Fruit fly (Drosophila melanogaster) whole organism, wandering third instar larva: Measurements from ENCODE around the gene CG4424.

Experiments used
- Abd-B ChIP-seq: fragments of >200 bp; optimal IDR thresholded peaks from 2 replicates; lab custom pipeline; 2017; ENCODE audit warnings: missing biosample characterization, missing genetic modification characterization
- CG32264 ChIP-seq: fragments of 200-800 bp; sonication (Bioruptor generic); optimal IDR thresholded peaks from 2 replicates; lab custom pipeline; 2016; ENCODE audit warnings: missing biosample characterization, missing genetic modification characterization
- CG9705 ChIP-seq: fragments of 200-800 bp; sonication (Bioruptor generic); optimal IDR thresholded peaks from 2 replicates; lab custom pipeline; 2018; ENCODE audit warnings: missing biosample characterization, mild to moderate bottlenecking, missing genetic modification characterization
- CrebA ChIP-seq: fragments of 200-800 bp; sonication (Bioruptor generic); optimal IDR thresholded peaks from 2 replicates; lab custom pipeline; 2016; ENCODE audit warnings: missing biosample characterization, mild to moderate bottlenecking, missing genetic modification characterization, borderline replicate concordance
- Dfd ChIP-seq: fragments of >200 bp; optimal IDR thresholded peaks from 2 replicates; lab custom pipeline; 2017; ENCODE audit warnings: missing biosample characterization, missing genetic modification characterization
- Dif ChIP-seq: fragments of 200-275, 200-300 bp; sonication (Bioruptor generic); optimal IDR thresholded peaks from 2 replicates; lab custom pipeline; 2018; ENCODE audit warnings: missing biosample characterization, missing genetic modification characterization; ENCODE audit not compliant: partially characterized antibody
- GATAd ChIP-seq: sonication (Bioruptor generic); optimal IDR thresholded peaks from 2 replicates; lab custom pipeline; 2016; ENCODE audit warnings: missing biosample characterization, missing genetic modification characterization
- HLH106 ChIP-seq: fragments of 200-800 bp; optimal IDR thresholded peaks from 3 replicates; lab custom pipeline; 2019; ENCODE audit warnings: missing biosample characterization, mild to moderate bottlenecking, missing genetic modification characterization, moderate library complexity
- Hnf4 ChIP-seq: fragments of 200-800 bp; sonication (Bioruptor generic); optimal IDR thresholded peaks from 2 replicates; lab custom pipeline; 2016; ENCODE audit warnings: missing biosample characterization, mild to moderate bottlenecking, missing genetic modification characterization
- Hr78 ChIP-seq: fragments of >200 bp; optimal IDR thresholded peaks from 2 replicates; lab custom pipeline; 2017; ENCODE audit warnings: missing biosample characterization, missing genetic modification characterization
- Hr83 ChIP-seq: fragments of 200-300 bp; sonication (Bioruptor generic); optimal IDR thresholded peaks from 2 replicates; lab custom pipeline; 2016; ENCODE audit warnings: missing biosample characterization, mild to moderate bottlenecking, missing genetic modification characterization, moderate library complexity; ENCODE audit not compliant: poor library complexity, severe bottlenecking
- Jra ChIP-seq: sonication (Bioruptor generic); optimal IDR thresholded peaks from 2 replicates; lab custom pipeline; 2016; ENCODE audit warnings: missing biosample characterization, missing genetic modification characterization
- Mio ChIP-seq: sonication (Bioruptor generic); optimal IDR thresholded peaks from 2 replicates; lab custom pipeline; 2016; ENCODE audit warnings: missing biosample characterization, missing genetic modification characterization
- Myc ChIP-seq: fragments of >200 bp; optimal IDR thresholded peaks from 2 replicates; lab custom pipeline; 2017
- N ChIP-seq: fragments of >200 bp; optimal IDR thresholded peaks from 2 replicates; lab custom pipeline; 2018; ENCODE audit warnings: missing biosample characterization, missing external identifiers, missing genetic modification characterization
- OdsH ChIP-seq: fragments of 200-800 bp; sonication (Bioruptor generic); optimal IDR thresholded peaks from 2 replicates; lab custom pipeline; 2016; ENCODE audit warnings: missing biosample characterization, mild to moderate bottlenecking, missing genetic modification characterization
- Rel ChIP-seq, 2 experiments: fragments of 200-800 bp; sonication (Bioruptor generic) in 1 of 2; optimal IDR thresholded peaks; 2 replicates in 1 of 2; 3 replicates in 1 of 2; lab custom pipeline; 2016 to 2019; ENCODE audit warnings: mild to moderate bottlenecking in 2 of 2, missing biosample characterization in 2 of 2, missing genetic modification characterization in 2 of 2, moderate library complexity in 1 of 2
- Sp1 ChIP-seq: fragments of 200-800 bp; sonication (Bioruptor generic); optimal IDR thresholded peaks from 3 replicates; lab custom pipeline; 2019; ENCODE audit warnings: missing biosample characterization, mild to moderate bottlenecking, missing genetic modification characterization, moderate library complexity
- Vsx2 ChIP-seq: fragments of 200-300, 225-300 bp; sonication (Bioruptor generic); optimal IDR thresholded peaks from 2 replicates; lab custom pipeline; 2018; ENCODE audit warnings: missing biosample characterization, missing genetic modification characterization; ENCODE audit not compliant: partially characterized antibody
- br ChIP-seq: fragments of 200-800 bp; sonication (Bioruptor generic); optimal IDR thresholded peaks from 2 replicates; lab custom pipeline; 2016; ENCODE audit warnings: missing biosample characterization, missing genetic modification characterization
- brk ChIP-seq: fragments of 200-800 bp; sonication (Bioruptor generic); optimal IDR thresholded peaks from 2 replicates; lab custom pipeline; 2016; ENCODE audit warnings: missing biosample characterization, mild to moderate bottlenecking, missing genetic modification characterization
- dl ChIP-seq, 2 experiments: fragments of 175-275, 200-275 bp in 1 of 2; fragments of 200-275 bp in 1 of 2; sonication (Bioruptor generic); optimal IDR thresholded peaks; lab custom pipeline; 2018; ENCODE audit warnings: mild to moderate bottlenecking in 2 of 2, missing biosample characterization in 2 of 2, missing genetic modification characterization in 2 of 2, moderate library complexity in 2 of 2; ENCODE audit not compliant: partially characterized antibody in 2 of 2, insufficient read depth in 1 of 2
- dmrt93B ChIP-seq: fragments of 200-800 bp; sonication (Bioruptor generic); optimal IDR thresholded peaks from 2 replicates; lab custom pipeline; 2018; ENCODE audit warnings: missing biosample characterization, mild to moderate bottlenecking, missing genetic modification characterization
- dsf ChIP-seq: sonication (Bioruptor generic); optimal IDR thresholded peaks from 2 replicates; lab custom pipeline; 2016; ENCODE audit warnings: missing biosample characterization, missing genetic modification characterization, borderline replicate concordance
- ey ChIP-seq: fragments of 200-800 bp; sonication (Bioruptor generic); optimal IDR thresholded peaks from 2 replicates; lab custom pipeline; 2016; ENCODE audit warnings: missing biosample characterization, missing genetic modification characterization
- foxo ChIP-seq, 2 experiments: fragments of 200-800 bp; sonication (Bioruptor generic); optimal IDR thresholded peaks; 2 replicates in 1 of 2; 3 replicates in 1 of 2; lab custom pipeline; 2016 to 2017; ENCODE audit warnings: missing biosample characterization in 2 of 2, missing genetic modification characterization in 2 of 2
- fru ChIP-seq: fragments of 200-800 bp; sonication (Bioruptor generic); optimal IDR thresholded peaks from 3 replicates; lab custom pipeline; 2016; ENCODE audit warnings: missing biosample characterization, mild to moderate bottlenecking, missing genetic modification characterization
- h ChIP-seq: fragments of 200-800 bp; sonication (Bioruptor generic); optimal IDR thresholded peaks from 3 replicates; lab custom pipeline; 2016; ENCODE audit warnings: missing biosample characterization, mild to moderate bottlenecking, missing genetic modification characterization
- jim ChIP-seq: fragments of 175-275, 200-325 bp; sonication (Bioruptor generic); optimal IDR thresholded peaks from 2 replicates; lab custom pipeline; 2016; ENCODE audit warnings: missing biosample characterization, mild to moderate bottlenecking, missing genetic modification characterization
- lola ChIP-seq: fragments of >200 bp; optimal IDR thresholded peaks from 2 replicates; lab custom pipeline; 2017; ENCODE audit warnings: missing biosample characterization, missing genetic modification characterization
- pan ChIP-seq: fragments of >200 bp; optimal IDR thresholded peaks from 2 replicates; lab custom pipeline; 2017
- psq ChIP-seq: fragments of 200-800 bp; sonication (Bioruptor generic); optimal IDR thresholded peaks from 3 replicates; lab custom pipeline; 2017; ENCODE audit warnings: missing biosample characterization, mild to moderate bottlenecking, missing genetic modification characterization, moderate library complexity
- rgr ChIP-seq: fragments of 200-800 bp; sonication (Bioruptor generic); optimal IDR thresholded peaks from 3 replicates; lab custom pipeline; 2016; ENCODE audit warnings: missing biosample characterization, mild to moderate bottlenecking, missing genetic modification characterization
- sage ChIP-seq: fragments of 200-800 bp; sonication (Bioruptor generic); optimal IDR thresholded peaks from 2 replicates; lab custom pipeline; 2016; ENCODE audit warnings: missing biosample characterization, mild to moderate bottlenecking, missing genetic modification characterization
- sv ChIP-seq: fragments of 200-800 bp; sonication (Bioruptor generic); optimal IDR thresholded peaks from 3 replicates; lab custom pipeline; 2016; ENCODE audit warnings: missing biosample characterization, missing genetic modification characterization
- tai ChIP-seq: sonication (Bioruptor generic); optimal IDR thresholded peaks from 2 replicates; lab custom pipeline; 2016; ENCODE audit warnings: missing biosample characterization, missing genetic modification characterization
- usp ChIP-seq: fragments of >200 bp; optimal IDR thresholded peaks from 2 replicates; lab custom pipeline; 2017; ENCODE audit warnings: missing biosample characterization, missing genetic modification characterization
- woc ChIP-seq: sonication (Bioruptor generic); optimal IDR thresholded peaks from 2 replicates; lab custom pipeline; 2016; ENCODE audit warnings: missing biosample characterization, mild to moderate bottlenecking, missing genetic modification characterization

The CG4424 gene

DNA sequence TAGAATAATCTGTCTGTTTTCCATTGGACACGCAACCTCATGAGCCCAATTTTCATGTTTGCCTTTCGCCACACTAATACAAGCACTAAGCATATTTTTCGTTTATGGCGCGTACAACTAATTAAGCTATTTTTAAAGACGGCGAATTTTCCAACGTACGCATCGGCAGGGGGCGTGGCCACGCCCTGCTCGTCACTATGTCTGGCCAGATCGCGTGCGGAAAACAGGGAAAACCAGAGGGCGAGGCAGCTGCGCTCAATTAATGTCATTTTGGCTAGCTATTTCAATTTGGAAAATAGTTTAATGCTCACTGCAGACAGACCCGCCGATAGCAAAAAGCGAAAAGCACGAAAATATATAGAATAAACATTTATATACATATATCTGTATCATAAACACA lies 23.1 kb downstream of the CG4424 start:
- TF ChIP-seq CrebA (GFP tag; lab: Kevin White, UChicago) (no peak), woc (GFP tag; lab: Kevin White, UChicago) (no peak), fru (GFP tag; lab: Kevin White, UChicago) (no peak), Vsx2 (GFP tag; lab: Kevin White, UChicago) (no peak), brk (GFP tag; lab: Kevin White, UChicago) (no peak), br (GFP tag; lab: Kevin White, UChicago) (no peak), Hr83 (no peak), OdsH (GFP tag; lab: Kevin White, UChicago) (no peak), Dfd (GFP tag; lab: Kevin White, UChicago) (no peak), Rel (GFP tag; optimal IDR thresholded peaks at IDR 0.05; lab: Kevin White, UChicago) (no peak), Rel (tag; optimal IDR thresholded peaks at IDR 0.05; lab: Kevin White, UChicago) (no peak), N (no peak), rgr (no peak), Mio (GFP tag; lab: Kevin White, UChicago) (no peak)
- TF ChIP-seq, all 38 proteins: peak for 0

DNA sequence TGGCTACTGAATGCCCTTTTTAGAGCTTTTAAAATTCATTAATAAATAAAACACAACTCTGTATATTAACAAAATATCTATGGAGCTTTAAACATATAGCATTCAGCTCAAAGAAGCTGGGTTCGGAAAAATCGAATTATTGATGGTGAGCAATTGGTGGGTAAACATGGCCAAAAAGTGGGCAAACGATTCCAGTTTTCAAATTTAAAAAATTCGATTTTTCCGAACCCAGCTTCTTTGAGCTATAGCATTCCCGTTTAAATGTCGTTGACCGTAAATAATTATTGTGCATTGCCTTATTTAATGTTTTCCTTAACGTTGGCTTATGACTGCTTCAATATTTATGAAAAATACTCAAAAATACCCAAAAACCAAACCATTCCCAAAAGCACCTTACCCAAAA lies 26.2 kb downstream of the CG4424 start:
- TF ChIP-seq br (GFP tag; lab: Kevin White, UChicago), result peak; percentile 8
- peak; percentile 6 for TF ChIP-seq Hnf4 (GFP tag; lab: Kevin White, UChicago)
- TF ChIP-seq Sp1, result peak; percentile 43
- no peak for TF ChIP-seq dsf (GFP tag; lab: Kevin White, UChicago)
- TF ChIP-seq HLH106 (tag; lab: Kevin White, UChicago), result peak; percentile 38
- peak; percentile 17 for TF ChIP-seq rgr
- peak; percentile 26 for TF ChIP-seq dmrt93B
- no peak for TF ChIP-seq Mio (GFP tag; lab: Kevin White, UChicago)
- peak; percentile 78 for TF ChIP-seq woc (GFP tag; lab: Kevin White, UChicago)
- TF ChIP-seq h (GFP tag; lab: Kevin White, UChicago), result peak; percentile 23
- peak; percentile 44 for TF ChIP-seq fru (GFP tag; lab: Kevin White, UChicago)
- peak; percentile 9 for TF ChIP-seq OdsH (GFP tag; lab: Kevin White, UChicago)
- peak in 1 of 2 experiments; percentile 31 for TF ChIP-seq foxo (GFP tag; optimal IDR thresholded peaks at IDR 0.05; lab: Kevin White, UChicago)
- peak; percentile 37 for TF ChIP-seq psq (GFP tag; lab: Kevin White, UChicago)
- no peak for TF ChIP-seq Hr78

DNA sequence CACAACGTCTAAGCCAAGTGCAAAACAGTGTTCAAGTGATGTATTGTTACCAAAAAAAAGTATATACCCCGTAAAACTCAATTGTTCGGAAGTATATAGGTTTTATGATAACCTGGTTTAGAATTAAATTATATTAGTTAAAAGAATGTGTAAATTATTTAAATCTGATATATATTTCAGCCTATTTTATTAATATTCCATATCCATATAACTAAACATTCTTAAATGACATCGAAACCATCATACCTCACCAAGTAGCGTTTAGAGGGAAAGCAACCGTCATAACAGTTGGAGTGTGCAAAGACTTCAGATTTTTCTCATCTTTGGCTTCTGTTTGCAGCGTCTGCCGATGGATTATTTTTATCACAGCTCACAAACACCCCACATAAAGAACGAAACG lies 28.4 kb downstream of the CG4424 start:
- TF ChIP-seq CrebA (GFP tag; lab: Kevin White, UChicago), result no peak
- TF ChIP-seq h (GFP tag; lab: Kevin White, UChicago), result peak; percentile 78
- peak; percentile 44 for TF ChIP-seq woc (GFP tag; lab: Kevin White, UChicago)
- peak in 1 of 2 experiments; percentile 83 for TF ChIP-seq foxo (GFP tag; optimal IDR thresholded peaks at IDR 0.05; lab: Kevin White, UChicago)
- no peak for TF ChIP-seq Rel (GFP tag; optimal IDR thresholded peaks at IDR 0.05; lab: Kevin White, UChicago)
- TF ChIP-seq Rel (tag; optimal IDR thresholded peaks at IDR 0.05; lab: Kevin White, UChicago), result peak; percentile 45
- TF ChIP-seq Dfd (GFP tag; lab: Kevin White, UChicago), result no peak
- TF ChIP-seq CG32264 (GFP tag; lab: Kevin White, UChicago), result no peak
- no peak for TF ChIP-seq Vsx2 (GFP tag; lab: Kevin White, UChicago)
- no peak for TF ChIP-seq dsf (GFP tag; lab: Kevin White, UChicago)
- TF ChIP-seq Hr78, result no peak
- no peak for TF ChIP-seq usp (GFP tag; lab: Kevin White, UChicago)
- peak; percentile 46 for TF ChIP-seq br (GFP tag; lab: Kevin White, UChicago)
- peak; percentile 86 for TF ChIP-seq OdsH (GFP tag; lab: Kevin White, UChicago)
- TF ChIP-seq brk (GFP tag; lab: Kevin White, UChicago), result peak; percentile 81
- TF ChIP-seq Myc (lab: Kevin White, UChicago), result no peak
- no peak for TF ChIP-seq jim (GFP tag; lab: Kevin White, UChicago)
- TF ChIP-seq ey (GFP tag; lab: Kevin White, UChicago), result peak; percentile 55
- peak; percentile 10 for TF ChIP-seq sage
- TF ChIP-seq lola, result no peak
- peak; percentile 18 for TF ChIP-seq Jra (GFP tag; lab: Kevin White, UChicago)
- TF ChIP-seq psq (GFP tag; lab: Kevin White, UChicago), result peak; percentile 78
- TF ChIP-seq dl (GFP tag; optimal IDR thresholded peaks at IDR 0.05; lab: Kevin White, UChicago; ENCODE audit: insufficient read depth in 1 of 2, partially characterized antibody in 2 of 2), result no peak
- TF ChIP-seq fru (GFP tag; lab: Kevin White, UChicago), result peak; percentile 68
- no peak for TF ChIP-seq Mio (GFP tag; lab: Kevin White, UChicago)
- peak; percentile 24 for TF ChIP-seq GATAd (GFP tag; lab: Kevin White, UChicago)
- no peak for TF ChIP-seq pan (lab: Kevin White, UChicago)
- peak; percentile 50 for TF ChIP-seq sv (GFP tag; lab: Kevin White, UChicago)
- no peak for TF ChIP-seq Hr83
- peak; percentile 52 for TF ChIP-seq CG9705
- TF ChIP-seq dmrt93B, result peak; percentile 44
- peak; percentile 89 for TF ChIP-seq HLH106 (tag; lab: Kevin White, UChicago)
- TF ChIP-seq Hnf4 (GFP tag; lab: Kevin White, UChicago), result peak; percentile 45
- peak; percentile 86 for TF ChIP-seq rgr
- TF ChIP-seq tai, result peak; percentile 28
- TF ChIP-seq Abd-B (GFP tag; lab: Kevin White, UChicago), result no peak
- no peak for TF ChIP-seq N
- TF ChIP-seq Dif (GFP tag; lab: Kevin White, UChicago), result no peak
- peak; percentile 86 for TF ChIP-seq Sp1
